Fruit fly (Drosophila melanogaster): ENCODE data around the gene U2af50.

U2af50 gene

dm6 chrX:16308310-16308918 lies 50.4 kb downstream of the U2af50 start, which contains the start of gene Had1:
Gene Had1, minus strand, starts transcription at chrX:16308667.
- TF ChIP-seq CG14711 (tag; optimal IDR thresholded peaks at IDR 0.05) (no peak), CG33017 (tag; optimal IDR thresholded peaks at IDR 0.05) (no peak), Hr96 (GFP tag; optimal IDR thresholded peaks at IDR 0.05) (no peak), CG5204 (GFP tag; optimal IDR thresholded peaks at IDR 0.05) (no peak), CG1620 (GFP tag; optimal IDR thresholded peaks at IDR 0.05) (no peak), CG11617 (GFP tag; optimal IDR thresholded peaks at IDR 0.05) (no peak), ovo (GFP tag; optimal IDR thresholded peaks at IDR 0.05) (no peak), kay (GFP tag; ENCODE audit: borderline replicate concordance) (no peak), Clk (GFP tag; optimal IDR thresholded peaks at IDR 0.05) (no peak), pad (GFP tag; optimal IDR thresholded peaks at IDR 0.05) (no peak), CG7101 (tag; optimal IDR thresholded peaks at IDR 0.05) (no peak), toe (GFP tag; optimal IDR thresholded peaks at IDR 0.05) (no peak), Crg-1 (GFP tag; optimal IDR thresholded peaks at IDR 0.05) (no peak), CG12768 (GFP tag; optimal IDR thresholded peaks at IDR 0.05) (no peak), cic (GFP tag; optimal IDR thresholded peaks at IDR 0.05) (no peak), tj (GFP tag; optimal IDR thresholded peaks at IDR 0.05) (no peak)
